Fruit fly (Drosophila melanogaster) whole organism: ENCODE measurements around the gene CG32986.

ENCODE experiments used
- CG8478 ChIP-seq: fragments of >200 bp; optimal IDR thresholded peaks from 2 replicates; lab custom pipeline; 2018; ENCODE audit warnings: inconsistent platforms
- Dll ChIP-seq: fragments of >200 bp; optimal IDR thresholded peaks from 2 replicates; lab custom pipeline; 2017
- EcR ChIP-seq, 2 experiments: fragments of >200 bp; optimal IDR thresholded peaks; 2 replicates each; lab custom pipeline; 2017; ENCODE audit warnings: missing biosample characterization in 2 of 2, missing genetic modification characterization in 2 of 2, missing genetic modification reagents in 2 of 2
- pan ChIP-seq: fragments of >200 bp; optimal IDR thresholded peaks from 2 replicates; lab custom pipeline; 2017
- psq ChIP-seq: fragments of >200 bp; optimal IDR thresholded peaks from 2 replicates; lab custom pipeline; 2017
- usp ChIP-seq: fragments of >200 bp; optimal IDR thresholded peaks from 2 replicates; lab custom pipeline; 2017; ENCODE audit warnings: missing biosample characterization, missing genetic modification characterization, mixed read lengths

Gene CG32986

DNA sequence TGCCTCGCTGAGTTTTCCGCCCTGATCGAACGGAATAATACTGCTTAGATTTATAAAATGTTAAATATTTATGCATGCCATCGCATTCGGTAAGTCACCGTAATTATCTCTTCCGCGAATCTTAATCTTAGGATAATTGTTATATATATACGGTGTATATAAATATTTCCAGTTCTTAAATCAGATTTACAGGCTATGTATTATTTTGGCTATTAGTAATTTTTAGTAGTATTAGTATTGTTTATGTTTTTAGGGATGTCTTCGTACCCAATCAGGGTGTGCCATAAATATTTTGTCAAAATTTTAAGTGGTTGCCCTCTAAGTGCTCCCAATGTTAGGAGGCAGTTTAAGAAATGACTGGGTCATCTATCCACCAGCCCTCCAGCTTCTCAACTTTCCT is at the start of gene CG32986:
Gene CG32986, plus strand, starts transcription at position 301 of the 400 bp plus-strand sequence.
- TF ChIP-seq pan (lab: Kevin White, UChicago) (no peak), Dll (lab: Kevin White, UChicago) (no peak), psq (lab: Kevin White, UChicago) (no peak), usp (GFP tag; lab: Kevin White, UChicago) (no peak), CG8478 (lab: Kevin White, UChicago) (no peak)

DNA sequence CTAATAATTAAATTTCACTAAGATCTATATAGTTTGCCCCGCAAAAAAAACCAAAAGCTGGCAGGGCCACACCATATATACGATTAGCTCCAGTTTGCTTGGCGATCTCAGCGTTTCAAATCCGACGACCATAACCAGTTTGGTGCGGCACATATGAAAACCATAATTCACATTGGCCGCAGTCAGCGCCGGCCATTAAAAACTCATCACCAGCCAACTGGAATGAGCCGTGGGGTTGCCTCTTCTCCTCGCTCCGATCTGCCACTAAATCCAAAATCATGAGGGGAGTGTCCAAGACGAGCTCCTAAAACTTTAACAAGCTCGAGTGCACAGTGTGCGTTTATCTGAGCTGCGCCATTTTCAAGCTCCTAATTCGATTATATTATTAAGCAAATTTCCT is 45.2 kb upstream of the CG32986 start:
- TF ChIP-seq pan (lab: Kevin White, UChicago) = no peak
- TF ChIP-seq CG8478 (lab: Kevin White, UChicago) = no peak

DNA sequence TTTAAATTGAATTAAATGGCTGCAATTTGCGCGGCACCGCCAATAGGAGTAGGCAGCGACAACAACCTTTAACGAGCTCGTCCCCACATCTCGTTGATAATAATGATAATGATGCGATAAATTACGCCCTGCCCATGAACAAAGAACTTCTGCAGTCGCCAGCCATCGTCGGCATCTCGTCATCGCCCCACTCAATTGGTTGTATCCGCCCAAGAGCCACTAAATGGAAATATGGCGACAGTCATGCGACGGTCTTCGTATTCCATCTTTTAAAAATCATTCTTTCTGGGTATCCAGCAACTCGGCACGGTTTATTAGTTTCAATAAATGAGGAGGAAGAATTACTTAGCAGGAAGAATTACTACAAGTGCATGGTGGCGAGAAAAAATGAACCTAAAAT is 42.0 kb upstream of the CG32986 start:
- no peak for TF ChIP-seq pan (lab: Kevin White, UChicago)
- no peak for TF ChIP-seq Dll (lab: Kevin White, UChicago)
- no peak for TF ChIP-seq usp (GFP tag; lab: Kevin White, UChicago)
- no peak for TF ChIP-seq psq (lab: Kevin White, UChicago)
- TF ChIP-seq EcR (GFP tag; optimal IDR thresholded peaks at IDR 0.05; lab: Kevin White, UChicago) = no peak
- TF ChIP-seq CG8478 (lab: Kevin White, UChicago) = no peak

DNA sequence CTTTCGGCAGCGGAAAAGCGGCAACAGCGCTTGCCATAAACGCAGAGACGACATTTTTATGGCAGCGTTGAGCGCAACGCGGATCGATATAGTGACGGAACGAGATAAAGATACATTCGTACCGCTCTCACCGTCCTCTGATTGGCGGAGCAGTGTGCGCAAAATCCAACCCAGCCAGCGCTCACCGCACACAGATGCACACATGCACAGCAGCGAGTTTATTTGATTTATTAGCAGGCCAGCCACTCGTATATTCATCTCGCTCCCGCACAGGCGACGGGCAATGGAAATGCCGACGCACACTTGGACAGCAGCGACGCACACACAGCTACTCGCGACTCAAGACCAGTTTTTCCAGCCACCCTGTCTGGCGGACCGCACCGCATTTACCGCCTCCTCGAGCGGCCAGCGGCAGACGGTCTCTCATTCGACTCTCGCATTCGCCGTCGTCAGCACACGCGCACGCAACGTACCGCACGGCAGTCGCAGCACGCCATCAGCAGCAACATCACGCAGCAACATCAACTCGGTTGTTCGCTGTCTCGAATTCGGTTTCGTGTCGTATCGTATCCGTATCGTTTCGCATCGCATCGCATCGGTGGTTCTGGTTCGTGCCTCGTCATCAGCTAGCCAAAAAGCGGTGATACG is 37.2 kb upstream of the CG32986 start, which contains the start of gene SoxN:
Gene SoxN, plus strand, starts transcription at position 424 of the 648 bp plus-strand sequence.
- TF ChIP-seq Dll (lab: Kevin White, UChicago) = peak; percentile 79
- TF ChIP-seq CG8478 (lab: Kevin White, UChicago) = peak; percentile 71
- no peak for TF ChIP-seq psq (lab: Kevin White, UChicago)

DNA sequence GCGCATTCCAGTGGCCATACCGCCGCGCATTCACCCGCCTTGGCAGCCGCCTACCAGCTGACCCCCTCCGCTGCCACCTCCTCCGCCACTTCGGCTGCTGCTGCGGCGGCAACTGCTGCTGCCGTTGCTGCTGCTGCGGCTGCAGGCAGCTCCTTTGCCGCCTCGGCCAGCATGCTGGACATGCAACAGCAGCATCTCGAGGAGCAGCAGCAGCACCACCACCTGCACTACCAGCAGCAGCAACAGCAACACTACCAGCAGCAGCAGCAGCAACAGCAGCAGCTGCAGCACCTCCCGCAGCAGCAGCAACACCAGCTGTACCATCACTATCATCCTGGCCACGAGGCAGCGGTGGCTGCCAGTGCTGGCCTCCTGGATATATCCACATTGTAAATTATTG is 34.2 kb upstream of the CG32986 start:
- no peak for TF ChIP-seq pan (lab: Kevin White, UChicago)
- no peak for TF ChIP-seq CG8478 (lab: Kevin White, UChicago)
- no peak for TF ChIP-seq Dll (lab: Kevin White, UChicago)
- TF ChIP-seq psq (lab: Kevin White, UChicago) = no peak
- no peak for TF ChIP-seq usp (GFP tag; lab: Kevin White, UChicago)
- no peak for TF ChIP-seq EcR (GFP tag; optimal IDR thresholded peaks at IDR 0.05; lab: Kevin White, UChicago)

DNA sequence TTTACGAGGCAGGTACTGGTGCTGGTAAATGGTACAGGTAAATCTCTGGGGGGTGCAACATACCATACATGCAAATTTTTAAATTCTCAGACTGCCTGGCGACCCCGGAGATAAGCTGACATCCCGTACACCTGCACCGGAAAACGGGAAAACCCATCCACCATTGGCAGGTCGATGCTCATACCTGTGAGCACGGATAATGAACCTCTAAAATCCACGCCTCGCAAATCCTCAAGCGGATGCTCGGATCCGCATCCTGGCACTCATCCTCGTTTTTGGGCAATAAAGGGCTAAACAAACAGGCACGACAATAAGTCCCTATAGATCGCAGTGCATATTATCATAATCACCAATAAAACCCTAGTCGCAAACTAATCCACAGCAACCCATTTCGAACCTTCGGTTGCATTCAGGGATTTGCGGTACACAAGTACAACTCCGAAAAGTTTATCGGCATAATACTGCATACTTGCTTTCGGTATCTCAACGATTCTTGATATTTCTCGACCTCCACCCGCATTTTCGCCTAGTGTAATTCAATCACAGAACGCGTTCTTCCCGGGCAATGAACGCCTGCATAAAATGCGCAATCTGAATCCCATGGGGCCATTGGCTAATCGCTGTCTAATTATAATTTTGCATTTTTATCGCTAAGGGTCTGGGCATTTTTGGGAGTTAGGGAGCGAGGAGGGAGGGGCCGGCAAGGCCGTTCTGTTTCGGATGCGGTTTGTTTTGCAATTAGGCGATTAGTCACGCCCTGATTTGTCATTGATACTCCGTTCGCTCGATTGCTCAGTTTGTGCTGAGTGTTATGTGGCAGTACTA is 30.0 kb upstream of the CG32986 start:
- no peak for TF ChIP-seq EcR (GFP tag; optimal IDR thresholded peaks at IDR 0.05; lab: Kevin White, UChicago)
- no peak for TF ChIP-seq psq (lab: Kevin White, UChicago)
- no peak for TF ChIP-seq CG8478 (lab: Kevin White, UChicago)
- TF ChIP-seq Dll (lab: Kevin White, UChicago) = no peak
- TF ChIP-seq pan (lab: Kevin White, UChicago) = no peak
- TF ChIP-seq usp (GFP tag; lab: Kevin White, UChicago) = no peak

DNA sequence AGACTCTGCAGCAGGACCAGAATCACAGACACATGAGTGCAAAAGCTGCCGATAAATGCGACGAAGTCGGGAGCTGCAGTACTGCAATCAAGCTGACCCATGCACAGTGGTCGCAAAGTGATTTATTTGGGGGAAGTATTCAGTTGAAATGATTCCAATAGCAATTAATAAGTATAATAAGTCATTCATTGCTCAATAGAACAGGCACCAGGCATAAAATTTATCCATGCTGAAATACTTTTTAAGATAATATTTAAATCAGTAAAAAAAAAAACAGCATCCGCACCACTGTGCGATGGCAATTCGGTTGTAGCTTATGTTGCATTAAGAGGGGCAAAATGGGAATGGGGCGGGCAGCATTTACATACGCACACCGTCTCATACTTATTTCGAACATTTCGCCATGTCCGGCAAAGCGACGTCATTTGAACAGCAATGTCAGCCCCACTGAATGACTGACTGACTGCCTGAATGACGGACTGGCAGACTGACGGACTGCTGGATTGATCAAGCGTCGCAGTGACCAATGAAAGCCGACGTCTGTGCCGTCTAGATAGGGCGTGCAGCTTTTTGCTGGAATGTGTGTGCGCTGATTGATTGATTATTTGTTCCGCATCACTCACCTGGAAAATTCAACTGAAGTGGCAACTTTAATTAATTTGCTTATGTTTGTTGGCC is 27.6 kb upstream of the CG32986 start:
- TF ChIP-seq psq (lab: Kevin White, UChicago) (no peak), EcR (GFP tag; optimal IDR thresholded peaks at IDR 0.05; lab: Kevin White, UChicago) (no peak), pan (lab: Kevin White, UChicago) (no peak), Dll (lab: Kevin White, UChicago) (no peak), usp (GFP tag; lab: Kevin White, UChicago) (no peak), CG8478 (lab: Kevin White, UChicago) (no peak)

DNA sequence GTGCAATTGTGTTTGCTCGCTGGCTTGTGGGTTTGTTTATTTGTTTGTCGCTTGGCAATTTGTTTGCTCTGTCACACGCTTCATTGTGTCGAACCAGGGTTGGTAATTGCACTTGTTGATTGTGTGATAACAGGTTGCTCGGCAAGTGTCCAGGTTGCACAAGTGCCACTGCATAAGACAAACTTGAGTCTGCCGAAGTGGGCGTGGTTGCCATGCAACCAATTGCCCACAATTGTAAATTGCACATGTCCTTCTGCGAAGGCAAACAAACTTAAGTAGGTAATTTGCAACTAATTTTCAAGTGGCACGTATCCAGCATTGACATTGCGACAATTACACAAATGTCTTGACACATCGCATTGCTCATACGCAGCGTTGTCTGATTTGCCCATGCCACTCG is 23.4 kb upstream of the CG32986 start:
- no peak for TF ChIP-seq Dll (lab: Kevin White, UChicago)
- no peak for TF ChIP-seq EcR (GFP tag; optimal IDR thresholded peaks at IDR 0.05; lab: Kevin White, UChicago)
- TF ChIP-seq pan (lab: Kevin White, UChicago) = no peak
- no peak for TF ChIP-seq usp (GFP tag; lab: Kevin White, UChicago)

DNA sequence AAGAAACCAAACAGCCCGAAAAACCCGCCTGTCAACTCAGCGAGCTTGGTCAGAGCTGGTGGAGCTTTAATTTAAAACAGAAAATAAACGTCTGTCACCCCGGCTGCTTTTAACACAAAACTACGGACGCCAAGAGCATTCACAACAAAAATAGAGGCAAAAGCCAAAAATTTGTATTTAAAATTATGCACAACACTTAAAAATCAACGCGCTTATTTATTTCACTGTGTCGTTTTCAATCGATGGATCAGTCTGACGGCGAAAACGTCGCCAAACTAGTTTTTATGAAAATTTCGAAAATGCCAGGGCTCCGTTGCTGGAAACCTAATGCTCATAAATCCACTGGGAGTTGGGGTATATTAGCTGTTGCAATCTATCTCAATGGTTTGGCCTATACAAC is 21.9 kb upstream of the CG32986 start:
- TF ChIP-seq psq (lab: Kevin White, UChicago) (no peak), Dll (lab: Kevin White, UChicago) (no peak), CG8478 (lab: Kevin White, UChicago) (no peak), pan (lab: Kevin White, UChicago) (no peak), usp (GFP tag; lab: Kevin White, UChicago) (no peak), EcR (GFP tag; optimal IDR thresholded peaks at IDR 0.05; lab: Kevin White, UChicago) (no peak)

DNA sequence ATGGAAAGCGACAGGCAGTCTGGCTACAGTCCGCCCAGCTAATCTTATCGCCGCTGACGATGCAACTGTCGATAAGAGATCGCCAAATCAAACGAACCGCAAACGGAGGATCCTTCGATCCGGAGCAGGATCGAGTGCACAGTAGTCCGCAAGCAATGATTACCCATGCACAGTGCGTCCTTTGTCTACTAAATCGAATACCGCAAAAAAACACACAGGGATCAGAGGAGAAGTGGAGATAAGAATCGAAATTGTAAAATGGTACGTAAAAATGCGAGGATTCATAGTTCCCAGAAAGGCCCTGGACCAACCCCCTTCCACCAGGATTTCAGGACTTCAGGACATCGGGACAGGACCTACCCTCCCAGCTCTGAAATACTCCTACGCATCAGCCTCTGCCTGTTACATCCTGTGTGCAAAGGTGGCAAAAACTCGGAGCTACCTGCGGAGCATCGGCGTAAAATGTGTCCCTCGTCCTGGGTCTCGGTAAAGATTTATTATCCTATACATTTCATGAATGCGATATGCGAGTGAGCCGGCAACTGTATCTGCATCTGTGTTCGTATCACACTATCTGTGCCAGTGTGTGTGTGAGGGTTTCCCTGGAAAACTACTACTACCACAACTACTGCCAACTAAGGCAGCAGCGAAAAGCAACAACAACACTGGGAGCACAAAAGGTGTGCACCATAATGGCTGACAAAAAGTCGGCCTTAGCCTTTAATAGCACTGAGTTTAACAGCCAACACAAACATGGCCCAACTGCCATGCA is 20.9 kb upstream of the CG32986 start:
- TF ChIP-seq CG8478 (lab: Kevin White, UChicago) = no peak
- no peak for TF ChIP-seq usp (GFP tag; lab: Kevin White, UChicago)
- TF ChIP-seq pan (lab: Kevin White, UChicago) = no peak
- TF ChIP-seq psq (lab: Kevin White, UChicago) = no peak
- no peak for TF ChIP-seq Dll (lab: Kevin White, UChicago)
- no peak for TF ChIP-seq EcR (GFP tag; optimal IDR thresholded peaks at IDR 0.05; lab: Kevin White, UChicago)

DNA sequence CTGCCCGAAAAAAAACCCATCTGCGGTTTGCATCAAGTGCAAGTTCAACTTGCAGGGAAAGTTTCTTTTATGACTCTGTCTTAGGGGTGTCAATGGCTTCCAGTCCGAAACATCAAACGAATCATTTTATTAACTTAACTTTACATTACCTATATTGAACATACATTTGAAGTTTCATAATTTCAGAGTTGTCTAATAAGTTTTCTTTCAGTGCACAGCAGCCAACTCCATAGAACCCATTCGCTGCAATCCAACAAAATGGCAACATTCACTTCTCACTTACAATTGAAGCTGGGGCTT is 20.4 kb upstream of the CG32986 start:
- TF ChIP-seq Dll (lab: Kevin White, UChicago) = no peak
- TF ChIP-seq CG8478 (lab: Kevin White, UChicago) = no peak
- TF ChIP-seq psq (lab: Kevin White, UChicago) = no peak
- no peak for TF ChIP-seq EcR (GFP tag; optimal IDR thresholded peaks at IDR 0.05; lab: Kevin White, UChicago)
- TF ChIP-seq usp (GFP tag; lab: Kevin White, UChicago) = no peak
- TF ChIP-seq pan (lab: Kevin White, UChicago) = no peak
